Worm (Caenorhabditis elegans): ENCODE measurements around the gene mrps-14.
"Not testable (repeated sequence)": the region's sequence is repeated elsewhere in the genome, so short reads cannot be mapped to it uniquely, and the experiment has no call there.

mrps-14 gene

DNA sequence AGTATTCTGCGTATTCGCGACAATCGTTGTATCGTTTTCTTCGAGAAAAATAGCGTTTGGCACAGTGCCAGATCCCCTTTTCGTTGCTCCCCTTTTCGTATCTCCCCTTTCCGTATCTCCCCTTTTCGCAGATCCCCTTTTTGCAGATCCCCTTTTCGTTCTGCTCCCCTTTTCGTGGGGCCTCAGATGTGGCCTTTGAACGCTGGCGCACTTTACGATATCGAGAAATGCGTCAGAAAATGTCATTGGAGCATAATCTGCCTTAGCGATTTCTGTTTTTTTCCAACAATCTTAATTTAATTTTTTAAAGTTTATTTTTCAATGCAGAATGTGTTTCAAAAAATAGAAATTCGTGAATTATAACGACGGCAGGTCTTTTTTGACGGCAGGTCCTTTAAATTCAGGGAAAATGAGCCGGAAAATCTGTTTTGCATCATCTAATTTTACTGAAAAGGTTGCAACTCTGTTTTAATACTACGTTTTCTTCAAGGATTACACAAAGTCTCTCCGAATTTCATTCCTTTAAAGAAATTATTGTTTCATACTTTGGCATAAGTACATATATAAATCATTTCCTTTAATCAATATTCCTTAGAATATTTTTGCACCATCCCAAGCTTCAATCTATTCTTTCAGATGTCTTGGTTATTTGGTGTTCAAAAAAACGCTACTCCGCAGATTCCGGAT, 6.2 kb upstream of the mrps-14 start, which contains the start of gene atad-3 (continued):
- no peak for TF ChIP-seq ztf-1 (GFP tag; conservative IDR thresholded peaks at IDR 0.05)
- TF ChIP-seq egl-27 (tag; optimal IDR thresholded peaks at IDR 0.05), result peak; percentile 55
- TF ChIP-seq sem-4 (tag; optimal IDR thresholded peaks at IDR 0.05), result peak; percentile 65
- peak; percentile 91 for TF ChIP-seq sma-3 (GFP tag; optimal IDR thresholded peaks at IDR 0.05)
- TF ChIP-seq zag-1 (tag; optimal IDR thresholded peaks at IDR 0.05), result peak; percentile 79
- peak; percentile 85 for TF ChIP-seq crh-2 (tag; optimal IDR thresholded peaks at IDR 0.05)
- TF ChIP-seq lin-11 (tag; optimal IDR thresholded peaks at IDR 0.05), result peak; percentile 68
- TF ChIP-seq fos-1 (tag; optimal IDR thresholded peaks at IDR 0.05), result peak; percentile 35
- TF ChIP-seq nhr-25 (tag; optimal IDR thresholded peaks at IDR 0.05), result peak; percentile 86
- TF ChIP-seq R02D3.7 (tag; optimal IDR thresholded peaks at IDR 0.05), result peak; percentile 42
- peak; percentile 85 for TF ChIP-seq unc-55 (GFP tag; optimal IDR thresholded peaks at IDR 0.05)
- peak in 1 of 2 experiments; percentile 47 for TF ChIP-seq mdl-1 (tag; optimal IDR thresholded peaks at IDR 0.05)
- peak; percentile 7 for TF ChIP-seq ceh-82 (tag; optimal IDR thresholded peaks at IDR 0.05)
- no peak for TF ChIP-seq aly-2 (tag; optimal IDR thresholded peaks at IDR 0.05)
- no peak for TF ChIP-seq mbf-1 (tag; optimal IDR thresholded peaks at IDR 0.05)
- TF ChIP-seq snpc-4 (tag; optimal IDR thresholded peaks at IDR 0.05), result peak; percentile 72
- no peak for TF ChIP-seq dmd-4 (tag; optimal IDR thresholded peaks at IDR 0.05)
- TF ChIP-seq ama-1 (optimal IDR thresholded peaks at IDR 0.05), result peak; percentile 4
- peak; percentile 74 for TF ChIP-seq nhr-21 (tag; optimal IDR thresholded peaks at IDR 0.05)
- TF ChIP-seq nhr-11 (tag; optimal IDR thresholded peaks at IDR 0.05), result no peak
- TF ChIP-seq F13H6.1 (tag; optimal IDR thresholded peaks at IDR 0.05), result peak; percentile 88
- TF ChIP-seq ZK546.5 (tag; optimal IDR thresholded peaks at IDR 0.05), result peak; percentile 44
- peak; percentile 70 for TF ChIP-seq nhr-6 (tag; optimal IDR thresholded peaks at IDR 0.05)
- TF ChIP-seq elt-3 (tag; optimal IDR thresholded peaks at IDR 0.05), result no peak
- peak; percentile 12 for TF ChIP-seq nhr-237 (tag; optimal IDR thresholded peaks at IDR 0.05)

DNA sequence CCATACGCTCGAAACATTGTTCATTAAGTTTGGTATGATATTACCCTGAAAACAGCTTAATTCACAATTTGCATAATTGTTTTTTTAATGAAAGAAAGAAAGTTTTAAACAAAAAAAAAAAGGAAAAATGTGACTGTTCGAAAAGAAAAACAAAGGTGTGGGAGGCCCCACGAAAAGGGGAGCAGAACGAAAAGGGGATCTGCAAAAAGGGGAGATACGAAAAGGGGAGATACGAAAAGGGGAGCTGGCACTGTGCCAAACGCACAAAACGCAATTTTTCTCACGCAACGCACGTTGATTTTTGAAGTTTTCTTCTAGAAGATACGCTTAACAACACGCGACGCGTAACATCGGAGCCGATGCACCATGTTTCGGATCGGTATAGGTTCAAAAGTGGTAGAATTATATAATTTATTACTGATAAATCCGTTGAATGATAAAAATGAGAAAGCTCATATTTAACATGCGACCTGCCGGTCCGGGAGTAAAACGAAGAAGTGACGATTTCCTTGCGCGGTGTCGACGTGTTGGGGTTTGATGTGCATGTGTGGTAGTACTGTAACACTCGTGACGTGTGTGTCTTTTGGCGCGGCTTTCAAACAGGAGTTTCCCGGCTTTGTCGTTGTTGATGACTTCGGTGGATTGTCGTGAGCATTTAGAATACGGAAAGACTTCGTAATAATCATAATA, 5.4 kb upstream of the mrps-14 start, which contains the start of gene nrde-2:
nrde-2 (minus strand) TSS at position 45 of the 690 bp plus-strand sequence.
- not testable (repeated sequence) for TF ChIP-seq nhr-21 (tag; optimal IDR thresholded peaks at IDR 0.05); ama-1 (optimal IDR thresholded peaks at IDR 0.05); blmp-1 (tag; optimal IDR thresholded peaks at IDR 0.05; ENCODE audit: insufficient read depth)

DNA sequence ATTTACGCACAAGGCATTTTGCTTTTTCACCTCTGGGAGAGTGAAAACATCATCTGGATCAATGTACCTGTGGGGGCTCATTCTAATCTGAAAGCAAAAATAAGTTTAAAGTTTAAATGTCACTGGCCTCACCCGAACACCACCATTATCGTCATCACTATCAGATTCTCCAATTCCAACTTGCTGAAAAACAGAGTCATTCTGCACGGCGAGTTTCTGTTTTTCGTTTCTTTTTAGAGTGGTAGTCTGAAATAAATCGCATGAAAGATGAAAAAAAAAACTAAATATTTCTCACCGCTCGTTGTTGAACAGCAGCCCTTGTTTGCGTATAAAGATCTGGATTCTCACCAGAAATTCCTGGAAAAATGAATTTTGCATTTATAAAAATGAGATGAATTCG, 4.9 kb upstream of the mrps-14 start:
- TF ChIP-seq mbf-1 (tag; optimal IDR thresholded peaks at IDR 0.05) (no peak), blmp-1 (tag; optimal IDR thresholded peaks at IDR 0.05; ENCODE audit: insufficient read depth) (no peak), C34F6.9 (tag; optimal IDR thresholded peaks at IDR 0.05) (no peak), unc-62 (GFP tag; optimal IDR thresholded peaks at IDR 0.05) (no peak), fos-1 (tag; optimal IDR thresholded peaks at IDR 0.05) (no peak), unc-39 (tag; optimal IDR thresholded peaks at IDR 0.05) (no peak), nhr-6 (tag; optimal IDR thresholded peaks at IDR 0.05) (no peak)

DNA sequence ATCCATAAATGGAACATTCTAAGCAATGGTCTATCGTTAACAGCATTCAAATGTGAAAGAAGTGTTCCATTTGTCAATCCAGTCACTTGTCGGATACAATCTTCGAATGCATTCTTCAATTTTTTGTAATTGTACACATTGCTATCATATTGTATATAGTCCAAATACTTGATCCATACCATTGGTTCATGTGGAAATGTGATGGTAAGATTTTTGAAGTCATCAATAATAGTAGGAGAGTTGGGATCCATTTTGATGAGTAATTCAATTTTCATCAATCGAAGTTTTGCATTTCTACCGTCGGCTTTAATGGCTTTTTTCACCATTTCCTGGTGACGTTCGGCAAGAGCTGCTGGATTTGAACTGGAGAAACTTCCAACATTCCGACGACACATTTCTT, 3.3 kb upstream of the mrps-14 start:
- TF ChIP-seq lsy-2 (tag; optimal IDR thresholded peaks at IDR 0.05) (no peak), nhr-237 (tag; optimal IDR thresholded peaks at IDR 0.05) (no peak), ztf-11 (tag; optimal IDR thresholded peaks at IDR 0.05) (no peak), unc-55 (GFP tag; optimal IDR thresholded peaks at IDR 0.05) (no peak), alr-1 (tag; optimal IDR thresholded peaks at IDR 0.05) (no peak), mdl-1 (tag; optimal IDR thresholded peaks at IDR 0.05) (no peak), nhr-6 (tag; optimal IDR thresholded peaks at IDR 0.05) (no peak), nhr-25 (tag; optimal IDR thresholded peaks at IDR 0.05) (no peak), nhr-129 (tag; optimal IDR thresholded peaks at IDR 0.05) (no peak), sma-3 (GFP tag; optimal IDR thresholded peaks at IDR 0.05) (no peak), blmp-1 (tag; optimal IDR thresholded peaks at IDR 0.05; ENCODE audit: insufficient read depth) (no peak)

DNA sequence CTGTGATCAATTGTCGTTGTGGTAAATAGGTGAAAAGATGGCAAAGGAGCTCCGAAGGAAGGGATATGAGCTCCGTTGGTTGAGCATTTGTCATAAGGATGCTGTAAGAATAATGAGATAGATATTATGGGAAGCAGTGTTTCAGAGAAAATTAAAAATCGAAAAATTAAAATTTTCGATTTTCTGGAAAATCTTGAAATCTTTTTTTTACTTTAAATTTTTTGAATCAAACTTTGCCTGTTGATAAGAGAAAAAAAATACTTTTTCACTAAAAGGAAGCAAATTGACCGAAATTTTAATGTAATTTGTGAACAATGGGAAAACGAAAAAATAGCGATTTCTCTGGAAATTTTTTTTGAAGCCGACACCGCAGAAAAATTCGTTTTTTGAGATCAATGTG, 2.7 kb downstream of the mrps-14 start, which contains the start of gene mec-15:
mec-15 (minus strand) TSS at position 101 of the 400 bp plus-strand sequence.
- TF ChIP-seq snpc-4 (tag; optimal IDR thresholded peaks at IDR 0.05) (no peak), lin-11 (tag; optimal IDR thresholded peaks at IDR 0.05) (no peak), elt-3 (tag; optimal IDR thresholded peaks at IDR 0.05) (no peak), nhr-77 (tag; optimal IDR thresholded peaks at IDR 0.05) (no peak), lsy-2 (tag; optimal IDR thresholded peaks at IDR 0.05) (no peak), ztf-1 (GFP tag; conservative IDR thresholded peaks at IDR 0.05) (no peak), blmp-1 (tag; optimal IDR thresholded peaks at IDR 0.05; ENCODE audit: insufficient read depth) (no peak), ZK546.5 (tag; optimal IDR thresholded peaks at IDR 0.05) (no peak), egl-27 (tag; optimal IDR thresholded peaks at IDR 0.05) (no peak), nhr-11 (tag; optimal IDR thresholded peaks at IDR 0.05) (no peak), unc-62 (GFP tag; optimal IDR thresholded peaks at IDR 0.05) (no peak), mbf-1 (tag; optimal IDR thresholded peaks at IDR 0.05) (no peak), nhr-6 (tag; optimal IDR thresholded peaks at IDR 0.05) (no peak)
